Worm (Caenorhabditis elegans) whole organism, young adult: ENCODE results near the gene H10D18.1.

Source experiments
- B0336.3 ChIP-seq: fragments of 200-800 bp; sonication (Bioruptor generic); IDR thresholded peaks from 2 replicates; pipeline ENCODE4 v1.3.6; 2022; ENCODE audit warnings: missing genetic modification characterization, missing compliant biosample characterization
- F23B12.7 ChIP-seq: sonication (generic microtip); optimal IDR thresholded peaks from 2 replicates; lab custom pipeline; 2017; ENCODE audit warnings: missing genetic modification characterization, mild to moderate bottlenecking, missing compliant biosample characterization, antibody characterized with exemption, moderate library complexity; ENCODE audit not compliant: insufficient read depth
- F37B4.10 ChIP-seq: fragments of 200-800 bp; sonication (Bioruptor generic); IDR thresholded peaks from 2 replicates; pipeline ENCODE4 v1.3.6; 2022; ENCODE audit warnings: missing genetic modification characterization, missing compliant biosample characterization
- F39B2.1 ChIP-seq: fragments of 200-800 bp; sonication (Bioruptor generic); IDR thresholded peaks from 2 replicates; pipeline ENCODE4 v1.3.6; 2022; ENCODE audit warnings: missing genetic modification reagents, missing genetic modification characterization, missing compliant biosample characterization
- K11D2.4 ChIP-seq: fragments of 200-800 bp; sonication (Bioruptor generic); IDR thresholded peaks from 2 replicates; pipeline ENCODE4 v1.3.6; 2022; ENCODE audit warnings: missing genetic modification reagents, missing genetic modification characterization, missing compliant biosample characterization
- akir-1 ChIP-seq: fragments of 200-800 bp; sonication (Bioruptor generic); optimal IDR thresholded peaks from 2 replicates; lab custom pipeline; 2018; ENCODE audit warnings: mild to moderate bottlenecking, missing genetic modification characterization, moderate library complexity, missing compliant biosample characterization
- attf-3 ChIP-seq: fragments of 200-800 bp; sonication (Bioruptor generic); conservative IDR thresholded peaks from 2 replicates; pipeline ENCODE4 v1.3.6; 2022; ENCODE audit warnings: missing genetic modification reagents, missing genetic modification characterization, missing compliant biosample characterization
- bed-1 ChIP-seq: fragments of 200-800 bp; sonication (Bioruptor generic); IDR thresholded peaks from 2 replicates; pipeline ENCODE4 v1.3.6; 2022; ENCODE audit warnings: missing genetic modification reagents, missing genetic modification characterization, missing compliant biosample characterization
- chd-7 ChIP-seq: sonication (generic microtip); optimal IDR thresholded peaks from 2 replicates; lab custom pipeline; 2016; ENCODE audit warnings: mild to moderate bottlenecking, missing genetic modification characterization, moderate library complexity, missing compliant biosample characterization
- egl-18 ChIP-seq: fragments of 200-800 bp; sonication (Bioruptor generic); IDR thresholded peaks from 2 replicates; pipeline ENCODE4 v1.3.6; 2022; ENCODE audit warnings: missing genetic modification reagents, missing genetic modification characterization, missing compliant biosample characterization
- egl-44 ChIP-seq: fragments of 200-800 bp; sonication (Bioruptor generic); IDR thresholded peaks from 2 replicates; pipeline ENCODE4 v1.3.6; 2022; ENCODE audit warnings: missing genetic modification reagents, missing genetic modification characterization, missing compliant biosample characterization
- egrh-3 ChIP-seq: fragments of 200-800 bp; sonication (Bioruptor generic); IDR thresholded peaks from 2 replicates; pipeline ENCODE4 v1.3.6; 2022; ENCODE audit warnings: missing genetic modification reagents, missing genetic modification characterization, missing compliant biosample characterization
- fkh-3 ChIP-seq: sonication (generic microtip); optimal IDR thresholded peaks from 2 replicates; lab custom pipeline; 2016; ENCODE audit warnings: mild to moderate bottlenecking, missing genetic modification characterization, missing compliant biosample characterization
- hrde-1 ChIP-seq: sonication (generic microtip); optimal IDR thresholded peaks from 2 replicates; lab custom pipeline; 2016; ENCODE audit warnings: missing genetic modification characterization, mild to moderate bottlenecking, missing compliant biosample characterization, moderate library complexity, missing genotype, missing genetic modification reagents, borderline replicate concordance
- lin-26 ChIP-seq: fragments of 200-800 bp; sonication (Bioruptor generic); IDR thresholded peaks from 2 replicates; pipeline ENCODE4 v1.3.6; 2022; ENCODE audit warnings: missing genetic modification reagents, missing genetic modification characterization, missing compliant biosample characterization
- lsy-27 ChIP-seq: sonication (generic microtip); optimal IDR thresholded peaks from 2 replicates; lab custom pipeline; 2017; ENCODE audit warnings: missing genetic modification characterization, mild to moderate bottlenecking, missing compliant biosample characterization, antibody characterized with exemption, missing genotype, borderline replicate concordance; ENCODE audit not compliant: insufficient read depth
- madf-3 ChIP-seq: fragments of 200-800 bp; sonication (Bioruptor generic); IDR thresholded peaks from 2 replicates; pipeline ENCODE4 v1.3.6; 2022; ENCODE audit warnings: missing genetic modification reagents, missing genetic modification characterization, missing compliant biosample characterization
- nfya-1 ChIP-seq: sonication (generic microtip); optimal IDR thresholded peaks from 2 replicates; lab custom pipeline; 2017; ENCODE audit warnings: antibody characterized with exemption, missing compliant biosample characterization, missing genetic modification characterization, borderline replicate concordance; ENCODE audit not compliant: insufficient read depth
- nfya-2 ChIP-seq: fragments of 200-800 bp; sonication (Bioruptor generic); IDR thresholded peaks from 2 replicates; pipeline ENCODE4 v1.3.6; 2022; ENCODE audit warnings: missing genetic modification reagents, missing genetic modification characterization, missing compliant biosample characterization
- nfyb-1 ChIP-seq: fragments of 200-800 bp; sonication (Bioruptor generic); IDR thresholded peaks from 2 replicates; pipeline ENCODE4 v1.3.6; 2022; ENCODE audit warnings: missing genetic modification reagents, missing genetic modification characterization, missing compliant biosample characterization
- nhr-179 ChIP-seq: sonication (generic microtip); optimal IDR thresholded peaks from 2 replicates; lab custom pipeline; 2016; ENCODE audit warnings: mild to moderate bottlenecking, missing genetic modification characterization, missing compliant biosample characterization
- nhr-80 ChIP-seq: sonication (generic microtip); optimal IDR thresholded peaks from 2 replicates; lab custom pipeline; 2016; ENCODE audit warnings: missing genetic modification characterization, missing compliant biosample characterization
- rec-8 ChIP-seq, 2 experiments: sonication (generic microtip); optimal IDR thresholded peaks; 2 replicates each; lab custom pipeline; 2016; ENCODE audit warnings: mild to moderate bottlenecking in 2 of 2, missing genetic modification characterization in 2 of 2, missing genetic modification reagents in 2 of 2, missing genotype in 2 of 2, missing biosample characterization in 1 of 2, missing compliant biosample characterization in 1 of 2, moderate library complexity in 1 of 2
- sdz-38 ChIP-seq: sonication (generic microtip); optimal IDR thresholded peaks from 2 replicates; lab custom pipeline; 2016; ENCODE audit warnings: missing genotype, missing genetic modification characterization, missing compliant biosample characterization
- unc-62 ChIP-seq: fragments of 150-350 bp; optimal IDR thresholded peaks from 2 replicates; lab custom pipeline; 2014; ENCODE audit warnings: missing biosample characterization, missing genetic modification reagents, missing genetic modification characterization
- zim-3 ChIP-seq: sonication (generic microtip); optimal IDR thresholded peaks from 2 replicates; lab custom pipeline; 2017; ENCODE audit warnings: mild to moderate bottlenecking, missing genetic modification characterization, moderate library complexity, missing compliant biosample characterization
- ztf-18 ChIP-seq: sonication (generic microtip); optimal IDR thresholded peaks from 2 replicates; lab custom pipeline; 2016; ENCODE audit warnings: missing genotype, mild to moderate bottlenecking, missing genetic modification characterization, missing compliant biosample characterization
- ztf-26 ChIP-seq: sonication (generic microtip); optimal IDR thresholded peaks from 2 replicates; lab custom pipeline; 2017; ENCODE audit warnings: missing genetic modification characterization, missing compliant biosample characterization
- ztf-28 ChIP-seq: fragments of 200-800 bp; sonication (Bioruptor generic); IDR thresholded peaks from 2 replicates; pipeline ENCODE4 v1.3.6; 2022; ENCODE audit warnings: missing genetic modification reagents, missing genetic modification characterization, missing compliant biosample characterization

Gene H10D18.1

ce11 chrV:3860123-3860522 lies 45.1 kb downstream of the H10D18.1 start, which contains the start of gene nhr-189:
Gene nhr-189 (minus strand): TSS chrV:3860243.
- TF ChIP-seq lin-26 (GFP tag; lab: Robert Waterston, UW) (no peak), egl-44 (GFP tag; lab: Robert Waterston, UW) (no peak), egrh-3 (GFP tag; lab: Robert Waterston, UW) (no peak), unc-62 (no peak), B0336.3 (GFP tag; lab: Robert Waterston, UW) (no peak), bed-1 (GFP tag; lab: Robert Waterston, UW) (no peak), egl-18 (GFP tag; lab: Robert Waterston, UW) (no peak), attf-3 (no peak), rec-8 (tag; optimal IDR thresholded peaks at IDR 0.05; lab: Kevin White, UChicago) (no peak), chd-7 (tag; lab: Kevin White, UChicago) (no peak), F39B2.1 (GFP tag; lab: Robert Waterston, UW) (no peak), zim-3 (tag; lab: Kevin White, UChicago) (no peak), nfya-1 (tag; lab: Kevin White, UChicago) (no peak), hrde-1 (tag; lab: Kevin White, UChicago) (no peak), ztf-18 (no peak), nhr-179 (tag; lab: Kevin White, UChicago) (no peak)

ce11 chrV:3862851-3863250 lies 47.8 kb downstream of the H10D18.1 start, which contains the start of gene nhr-187:
Gene nhr-187 (minus strand): TSS chrV:3862951.
- TF ChIP-seq F37B4.10 (GFP tag; lab: Robert Waterston, UW) (no peak), F23B12.7 (tag; lab: Kevin White, UChicago) (no peak), K11D2.4 (no peak)

- TF ChIP-seq fkh-3 (tag; lab: Kevin White, UChicago), result no peak
- no peak for TF ChIP-seq ztf-26 (tag; lab: Kevin White, UChicago)
- TF ChIP-seq nfya-2 (GFP tag; lab: Robert Waterston, UW), result no peak
- no peak for TF ChIP-seq madf-3
- no peak for TF ChIP-seq akir-1 (GFP tag; lab: Kevin White, UChicago)
- no peak for TF ChIP-seq ztf-28 (GFP tag; lab: Robert Waterston, UW)
- TF ChIP-seq nfyb-1 (GFP tag; lab: Robert Waterston, UW), result no peak
- no peak for TF ChIP-seq nhr-80 (tag; lab: Kevin White, UChicago)
- TF ChIP-seq lsy-27 (tag; lab: Kevin White, UChicago), result no peak
- no peak for TF ChIP-seq sdz-38 (tag; lab: Kevin White, UChicago)
These were observed 50.3 kb downstream of the H10D18.1 start for ce11 chrV:3865273-3865672.
